Worm (Caenorhabditis elegans): ENCODE results near the gene F32H5.3.
A peak's percentile ranks its signal among the peaks of the same experiment; 100 is the strongest.

DNA sequence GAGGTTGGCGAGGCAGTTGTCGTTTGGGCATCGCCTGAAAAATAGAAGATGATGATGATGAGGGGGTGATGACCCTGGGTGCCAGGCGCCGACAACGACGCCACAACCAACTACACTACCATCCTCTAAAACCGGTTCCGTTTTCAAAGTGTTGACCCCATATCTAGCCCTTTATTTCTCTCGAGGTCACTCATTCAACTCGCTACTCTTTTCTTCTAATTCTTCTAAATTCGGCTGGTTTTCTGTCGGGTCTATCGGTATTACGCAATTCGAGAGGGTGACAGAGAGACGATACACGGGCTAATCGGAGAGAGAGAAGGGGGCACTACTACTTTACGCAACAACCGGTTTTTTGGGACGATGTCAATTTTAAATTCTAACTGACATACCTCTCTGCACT is 12.2 kb downstream of the F32H5.3 start:
- TF ChIP-seq snpc-4 (tag; optimal IDR thresholded peaks at IDR 0.05) = no peak
- TF ChIP-seq nhr-76 (tag; optimal IDR thresholded peaks at IDR 0.05) = no peak
- no peak for TF ChIP-seq ztf-11 (tag; optimal IDR thresholded peaks at IDR 0.05)
- no peak for TF ChIP-seq nhr-28 (tag; optimal IDR thresholded peaks at IDR 0.05)
- no peak for TF ChIP-seq unc-39 (tag; optimal IDR thresholded peaks at IDR 0.05)
- TF ChIP-seq nhr-2 (tag; optimal IDR thresholded peaks at IDR 0.05) = peak; percentile 20
- TF ChIP-seq drap-1 (GFP tag; optimal IDR thresholded peaks at IDR 0.05) = no peak
- TF ChIP-seq ces-1 (GFP tag; optimal IDR thresholded peaks at IDR 0.05) = no peak
- TF ChIP-seq sptf-1 (tag; optimal IDR thresholded peaks at IDR 0.05) = no peak
- TF ChIP-seq lin-13 (tag; optimal IDR thresholded peaks at IDR 0.05) = no peak
- TF ChIP-seq pha-4 (tag; optimal IDR thresholded peaks at IDR 0.05) = no peak
- TF ChIP-seq elt-1 (tag; optimal IDR thresholded peaks at IDR 0.05; ENCODE audit: borderline replicate concordance, insufficient read depth) = no peak
- no peak for TF ChIP-seq nhr-237 (tag; optimal IDR thresholded peaks at IDR 0.05)

Measured in whole organism, mixed stage, embryonic.